Fruit fly (Drosophila melanogaster) whole organism, embryonic: ENCODE results near the gene CG9855.

Experiments
- Ada2b ChIP-seq: fragments of 200-800 bp; sonication (Bioruptor generic); IDR thresholded peaks from 2 replicates; pipeline ENCODE4 v1.3.6; 2022; ENCODE audit warnings: missing biosample characterization, missing genetic modification characterization
- Antp ChIP-seq: fragments of 200-800 bp; sonication (Bioruptor generic); optimal IDR thresholded peaks from 3 replicates; lab custom pipeline; 2016; ENCODE audit warnings: missing biosample characterization, missing genetic modification characterization
- BEAF-32 ChIP-seq: fragments of 200-800 bp; sonication (Bioruptor generic); optimal IDR thresholded peaks from 3 replicates; lab custom pipeline; 2017; ENCODE audit warnings: missing biosample characterization, missing genetic modification characterization, mild to moderate bottlenecking, moderate library complexity, missing genetic modification reagents
- CG1024 ChIP-seq: fragments of 200-800 bp; sonication (Bioruptor generic); IDR thresholded peaks from 2 replicates; pipeline ENCODE4 v1.3.6; 2022; ENCODE audit warnings: missing biosample characterization, missing genetic modification characterization
- CG13894 ChIP-seq: fragments of 200-800 bp; sonication (Bioruptor generic); optimal IDR thresholded peaks from 3 replicates; lab custom pipeline; 2018; ENCODE audit warnings: missing biosample characterization, mild to moderate bottlenecking, missing genetic modification characterization, moderate library complexity
- CG15514 ChIP-seq: fragments of 200-800 bp; sonication (Bioruptor generic); optimal IDR thresholded peaks from 3 replicates; lab custom pipeline; 2017; ENCODE audit warnings: missing biosample characterization, missing genetic modification characterization, mild to moderate bottlenecking, moderate library complexity, missing genetic modification reagents
- CG16813 ChIP-seq: fragments of 200-800 bp; sonication (Bioruptor generic); IDR thresholded peaks from 3 replicates; pipeline ENCODE4 v1.3.6; 2022; ENCODE audit warnings: missing biosample characterization, missing genetic modification characterization; ENCODE audit not compliant: partially characterized antibody
- CG1792 ChIP-seq: fragments of 200-800 bp; sonication (Bioruptor generic); optimal IDR thresholded peaks from 2 replicates; lab custom pipeline; 2016; ENCODE audit warnings: missing biosample characterization, missing genetic modification characterization
- CG2202 ChIP-seq: fragments of 200-800 bp; sonication (Bioruptor generic); optimal IDR thresholded peaks from 2 replicates; lab custom pipeline; 2018; ENCODE audit warnings: missing biosample characterization, mild to moderate bottlenecking, missing genetic modification characterization
- CG30403 ChIP-seq: fragments of 200-800 bp; sonication (Bioruptor generic); optimal IDR thresholded peaks from 3 replicates; lab custom pipeline; 2016; ENCODE audit warnings: missing biosample characterization, missing genetic modification characterization
- CG32767 ChIP-seq: fragments of 200-800 bp; sonication (Bioruptor generic); IDR thresholded peaks from 2 replicates; pipeline ENCODE4 v1.3.6; 2022; ENCODE audit warnings: missing biosample characterization, missing genetic modification characterization
- CG33557 ChIP-seq: fragments of 200-800 bp; sonication (Bioruptor generic); optimal IDR thresholded peaks from 2 replicates; lab custom pipeline; 2019; ENCODE audit warnings: missing biosample characterization, mild to moderate bottlenecking, missing genetic modification characterization, moderate library complexity
- CG3847 ChIP-seq: fragments of 200-800 bp; sonication (Bioruptor generic); IDR thresholded peaks from 2 replicates; pipeline ENCODE4 v1.3.6; 2022; ENCODE audit warnings: missing biosample characterization, missing genetic modification characterization
- CG4707 ChIP-seq: fragments of 200-800 bp; sonication (Bioruptor generic); optimal IDR thresholded peaks from 2 replicates; lab custom pipeline; 2018; ENCODE audit warnings: missing biosample characterization, mild to moderate bottlenecking, missing genetic modification characterization, moderate library complexity
- CG7271 ChIP-seq: fragments of 200-800 bp; sonication (Bioruptor generic); optimal IDR thresholded peaks from 2 replicates; lab custom pipeline; 2018; ENCODE audit warnings: missing biosample characterization, mild to moderate bottlenecking, missing genetic modification characterization, moderate library complexity
- Dbx ChIP-seq: fragments of 200-800 bp; sonication (Bioruptor generic); IDR thresholded peaks from 3 replicates; pipeline ENCODE4 v1.3.6; 2022; ENCODE audit warnings: missing biosample characterization, missing genetic modification characterization
- Deaf1 ChIP-seq: fragments of 200-800 bp; optimal IDR thresholded peaks from 3 replicates; lab custom pipeline; 2019; ENCODE audit warnings: missing biosample characterization, mild to moderate bottlenecking, missing genetic modification characterization, moderate library complexity
- Doc2 ChIP-seq: fragments of 200-800 bp; sonication (Bioruptor generic); IDR thresholded peaks from 2 replicates; pipeline ENCODE4 v1.3.6; 2022; ENCODE audit warnings: missing biosample characterization, missing genetic modification characterization
- Fer1 ChIP-seq: fragments of 200-800 bp; sonication (Bioruptor generic); optimal IDR thresholded peaks from 2 replicates; lab custom pipeline; 2017; ENCODE audit warnings: missing biosample characterization, mild to moderate bottlenecking, missing genetic modification characterization
- Jarid2 ChIP-seq: fragments of 200-800 bp; sonication (Bioruptor generic); optimal IDR thresholded peaks from 3 replicates; lab custom pipeline; 2017; ENCODE audit warnings: mild to moderate bottlenecking, missing biosample characterization, missing genetic modification reagents, missing genetic modification characterization
- Kr ChIP-seq: fragments of 200-800 bp; sonication (Bioruptor generic); optimal IDR thresholded peaks from 2 replicates; lab custom pipeline; 2017; ENCODE audit warnings: missing biosample characterization, mild to moderate bottlenecking, missing genetic modification characterization
- NK7.1 ChIP-seq: fragments of 200-800 bp; sonication (Bioruptor generic); optimal IDR thresholded peaks from 3 replicates; lab custom pipeline; 2016; ENCODE audit warnings: missing biosample characterization, missing genetic modification characterization
- Nf-YB ChIP-seq: fragments of 200-800 bp; sonication (Bioruptor generic); optimal IDR thresholded peaks from 3 replicates; lab custom pipeline; 2019; ENCODE audit warnings: missing biosample characterization, mild to moderate bottlenecking, missing genetic modification characterization, moderate library complexity
- Oli ChIP-seq: fragments of 200-800 bp; sonication (Bioruptor generic); optimal IDR thresholded peaks from 2 replicates; lab custom pipeline; 2018; ENCODE audit warnings: missing biosample characterization, mild to moderate bottlenecking, missing genetic modification characterization, moderate library complexity
- Pdp1 ChIP-seq, 2 experiments: fragments of 200-800 bp; sonication (Bioruptor generic); optimal IDR thresholded peaks; 3 replicates each; lab custom pipeline; 2016; ENCODE audit warnings: missing biosample characterization in 2 of 2, missing genetic modification characterization in 2 of 2, mild to moderate bottlenecking in 1 of 2, moderate library complexity in 1 of 2
- Ravus ChIP-seq: fragments of 200-800 bp; sonication (Bioruptor generic); IDR thresholded peaks from 2 replicates; pipeline ENCODE4 v1.3.6; 2022; ENCODE audit warnings: missing biosample characterization, missing genetic modification characterization
- cad ChIP-seq: fragments of >200 bp; optimal IDR thresholded peaks from 2 replicates; lab custom pipeline; 2017; ENCODE audit warnings: missing biosample characterization, missing genetic modification characterization
- cas ChIP-seq: fragments of 200-800 bp; sonication (Bioruptor generic); IDR thresholded peaks from 2 replicates; pipeline ENCODE4 v1.3.6; 2022; ENCODE audit warnings: missing biosample characterization, missing genetic modification characterization
- caup ChIP-seq: fragments of 200-800 bp; sonication (Bioruptor generic); optimal IDR thresholded peaks from 3 replicates; lab custom pipeline; 2017; ENCODE audit warnings: missing biosample characterization, mild to moderate bottlenecking, missing genetic modification characterization, moderate library complexity; ENCODE audit not compliant: severe bottlenecking
- chif ChIP-seq, 2 experiments: fragments of 200-800 bp; sonication (Bioruptor generic); optimal IDR thresholded peaks; 3 replicates each; lab custom pipeline; 2016; ENCODE audit warnings: missing biosample characterization in 2 of 2, missing genetic modification characterization in 2 of 2
- crc ChIP-seq: fragments of 200-800 bp; sonication (Bioruptor generic); optimal IDR thresholded peaks from 2 replicates; lab custom pipeline; 2016; ENCODE audit warnings: missing biosample characterization, missing genetic modification characterization
- crp ChIP-seq, 2 experiments: fragments of 200-800 bp; sonication (Bioruptor generic); optimal IDR thresholded peaks; 2 replicates in 1 of 2; 3 replicates in 1 of 2; lab custom pipeline; 2017; ENCODE audit warnings: missing biosample characterization in 2 of 2, missing genetic modification characterization in 2 of 2, mild to moderate bottlenecking in 1 of 2, moderate library complexity in 1 of 2
- cwo ChIP-seq: fragments of 200-800 bp; sonication (Bioruptor generic); optimal IDR thresholded peaks from 3 replicates; lab custom pipeline; 2017; ENCODE audit warnings: missing biosample characterization, missing genetic modification characterization, mild to moderate bottlenecking, moderate library complexity, missing genetic modification reagents
- dati ChIP-seq: fragments of 200-800 bp; sonication (Bioruptor generic); IDR thresholded peaks from 2 replicates; pipeline ENCODE4 v1.3.6; 2022; ENCODE audit warnings: missing biosample characterization, missing genetic modification characterization
- dm ChIP-seq: fragments of 200-800 bp; sonication (Bioruptor generic); optimal IDR thresholded peaks from 3 replicates; lab custom pipeline; 2016; ENCODE audit warnings: missing biosample characterization, missing genetic modification characterization
- fru ChIP-seq: fragments of >200 bp; optimal IDR thresholded peaks from 2 replicates; lab custom pipeline; 2017
- gsb-n ChIP-seq: fragments of 200-800 bp; sonication (Bioruptor generic); optimal IDR thresholded peaks from 3 replicates; lab custom pipeline; 2018; ENCODE audit warnings: missing biosample characterization, mild to moderate bottlenecking, missing genetic modification characterization
- ham ChIP-seq: fragments of 200-800 bp; sonication (Bioruptor generic); IDR thresholded peaks from 2 replicates; pipeline ENCODE4 v1.3.6; 2022; ENCODE audit warnings: missing biosample characterization, missing genetic modification characterization
- kay ChIP-seq: fragments of 200-800 bp; sonication (Bioruptor generic); optimal IDR thresholded peaks from 2 replicates; lab custom pipeline; 2016; ENCODE audit warnings: missing biosample characterization, missing genetic modification characterization
- ken ChIP-seq: fragments of 200-800 bp; sonication (Bioruptor generic); IDR thresholded peaks from 3 replicates; pipeline ENCODE4 v1.3.6; 2022; ENCODE audit warnings: missing biosample characterization, missing genetic modification characterization
- mirr ChIP-seq: fragments of 200-800 bp; sonication (Bioruptor generic); optimal IDR thresholded peaks from 3 replicates; lab custom pipeline; 2018; ENCODE audit warnings: missing biosample characterization, mild to moderate bottlenecking, missing genetic modification characterization
- p53 ChIP-seq: fragments of 200-800 bp; sonication (Bioruptor generic); optimal IDR thresholded peaks from 2 replicates; lab custom pipeline; 2016; ENCODE audit warnings: missing biosample characterization, missing genetic modification characterization
- sens ChIP-seq: fragments of 200-800 bp; sonication (Bioruptor generic); peaks from one replicate; lab custom pipeline; 2016; ENCODE audit warnings: missing biosample characterization, missing genetic modification characterization
- sens-2 ChIP-seq: fragments of 200-800 bp; sonication (Bioruptor generic); IDR thresholded peaks from 2 replicates; pipeline ENCODE4 v1.3.6; 2022; ENCODE audit warnings: missing biosample characterization, missing genetic modification characterization
- sisA ChIP-seq: fragments of 200-800 bp; sonication (Bioruptor generic); IDR thresholded peaks from 2 replicates; pipeline ENCODE4 v1.3.6; 2022; ENCODE audit warnings: missing biosample characterization, missing genetic modification characterization
- sna ChIP-seq: fragments of 200-800 bp; sonication (Bioruptor generic); IDR thresholded peaks from 2 replicates; pipeline ENCODE4 v1.3.6; 2022; ENCODE audit warnings: missing biosample characterization, missing genetic modification characterization; ENCODE audit not compliant: partially characterized antibody
- sob ChIP-seq: fragments of 200-800 bp; sonication (Bioruptor generic); IDR thresholded peaks from 2 replicates; pipeline ENCODE4 v1.3.6; 2022; ENCODE audit warnings: missing biosample characterization, missing genetic modification characterization
- vfl ChIP-seq: fragments of 200-800 bp; sonication (Bioruptor generic); optimal IDR thresholded peaks from 2 replicates; lab custom pipeline; 2016; ENCODE audit warnings: missing biosample characterization, missing genetic modification characterization
- vvl ChIP-seq: fragments of 200-800 bp; sonication (Bioruptor generic); IDR thresholded peaks from 2 replicates; pipeline ENCODE4 v1.3.6; 2022; ENCODE audit warnings: missing biosample characterization, missing genetic modification characterization
- wor ChIP-seq: fragments of 200-800 bp; sonication (Bioruptor generic); IDR thresholded peaks from 2 replicates; pipeline ENCODE4 v1.3.6; 2022; ENCODE audit warnings: missing biosample characterization, missing genetic modification characterization

Gene CG9855

DNA sequence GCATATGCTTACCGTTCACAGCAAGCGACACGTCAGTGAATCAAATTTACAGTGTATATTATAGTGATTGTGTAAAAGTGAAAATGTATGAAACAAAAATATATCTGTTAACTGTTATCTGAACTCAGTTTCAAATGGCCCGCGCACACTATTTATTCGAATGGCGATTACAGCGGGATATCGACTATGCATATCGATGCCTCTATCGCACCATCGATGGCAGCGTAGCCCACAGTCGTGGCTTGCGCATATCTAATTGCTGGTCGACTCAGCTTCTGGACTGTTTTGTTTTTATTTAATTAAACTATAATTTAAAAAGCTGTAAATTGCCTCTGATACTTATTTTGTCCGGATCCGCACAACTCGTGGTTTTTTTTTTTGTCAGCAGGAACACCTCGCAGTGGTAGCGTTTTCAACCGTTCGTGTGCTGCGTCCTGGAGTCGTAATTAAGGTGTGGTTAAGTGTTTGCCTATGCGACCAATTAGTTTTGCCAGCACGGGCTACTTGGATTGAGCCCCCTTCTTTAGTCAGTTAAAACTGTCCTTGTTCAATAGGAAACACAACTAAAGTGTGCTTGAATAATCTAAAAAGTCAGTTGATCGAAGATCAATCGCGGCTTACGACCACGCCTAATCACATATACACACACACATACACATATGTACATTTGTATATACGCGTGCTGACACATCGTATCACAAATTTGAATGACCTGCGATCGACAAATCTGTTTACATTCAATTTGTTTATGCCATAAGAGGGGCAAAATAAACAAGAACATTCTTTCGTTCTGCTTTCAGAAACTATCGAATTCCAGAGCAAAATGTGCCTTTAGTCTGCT, 16.4 kb downstream of the CG9855 start, which contains the start of gene Cont (continued):
- TF ChIP-seq dm (GFP tag; lab: Kevin White, UChicago) (no peak), dati (GFP tag; lab: Robert Waterston, UW) (no peak), gsb-n (tag; lab: Kevin White, UChicago) (peak; percentile 29), Ada2b (GFP tag; lab: Robert Waterston, UW) (no peak), Pdp1 (GFP tag; optimal IDR thresholded peaks at IDR 0.05; lab: Kevin White, UChicago) (peak in 1 of 2 experiments; percentile 14), sob (no peak), Nf-YB (GFP tag; lab: Kevin White, UChicago) (no peak), CG13894 (peak; percentile 14), kay (GFP tag; lab: Kevin White, UChicago) (no peak), CG7271 (tag; lab: Kevin White, UChicago) (no peak), cwo (GFP tag; lab: Kevin White, UChicago) (no peak), ham (no peak), sens-2 (no peak), CG2202 (no peak), Jarid2 (no peak), Doc2 (GFP tag; lab: Robert Waterston, UW) (no peak), CG1024 (no peak), CG4707 (GFP tag; lab: Kevin White, UChicago) (no peak), Antp (GFP tag; lab: Kevin White, UChicago) (no peak), Deaf1 (tag; lab: Kevin White, UChicago) (no peak), crp (GFP tag; optimal IDR thresholded peaks at IDR 0.05; lab: Kevin White, UChicago) (no peak), vvl (no peak), sens (GFP tag; lab: Kevin White, UChicago) (peak; percentile 89), Kr (GFP tag; lab: Kevin White, UChicago) (no peak), BEAF-32 (peak; percentile 93), NK7.1 (GFP tag; lab: Kevin White, UChicago) (no peak), sisA (no peak), p53 (no peak), chif (GFP tag; optimal IDR thresholded peaks at IDR 0.05; lab: Kevin White, UChicago) (no peak), sna (GFP tag; lab: Robert Waterston, UW) (peak; percentile 86), cad (no peak), Dbx (GFP tag; lab: Robert Waterston, UW) (peak; percentile 60; the same call in 1 of the 3 replicates), vfl (GFP tag; lab: Kevin White, UChicago) (no peak), CG16813 (GFP tag; lab: Robert Waterston, UW) (peak; percentile 93), Fer1 (GFP tag; lab: Kevin White, UChicago) (peak; percentile 1), CG3847 (no peak), CG30403 (no peak), Oli (tag; lab: Kevin White, UChicago) (no peak), crc (GFP tag; lab: Kevin White, UChicago) (no peak), cas (no peak), CG33557 (GFP tag; lab: Kevin White, UChicago) (no peak), CG32767 (no peak), fru (no peak), caup (GFP tag; lab: Kevin White, UChicago) (no peak), wor (GFP tag; lab: Robert Waterston, UW) (no peak), ken (GFP tag; lab: Robert Waterston, UW) (no peak), CG15514 (GFP tag; lab: Kevin White, UChicago) (peak; percentile 68), mirr (GFP tag; lab: Kevin White, UChicago) (no peak), CG1792 (GFP tag; lab: Kevin White, UChicago) (no peak), Ravus (GFP tag; lab: Robert Waterston, UW) (no peak)
